Worm (Caenorhabditis elegans) whole organism, early embryonic: ENCODE data around the gene mau-8.

Experiments used
- ama-1 ChIP-seq: fragments of 150-350 bp; optimal IDR thresholded peaks from 2 replicates; lab custom pipeline; 2014
- ceh-36 ChIP-seq: sonication (generic microtip); optimal IDR thresholded peaks from 2 replicates; lab custom pipeline; 2016; ENCODE audit warnings: missing genetic modification characterization, inconsistent platforms, missing compliant biosample characterization
- ets-7 ChIP-seq: sonication (generic microtip); optimal IDR thresholded peaks from 2 replicates; lab custom pipeline; 2016; ENCODE audit warnings: missing genotype, missing genetic modification characterization, missing compliant biosample characterization
- flt-1 ChIP-seq: fragments of 200-800 bp; sonication (Bioruptor generic); IDR thresholded peaks from 2 replicates; pipeline ENCODE4 v1.3.6; 2022; ENCODE audit warnings: missing genetic modification characterization, missing compliant biosample characterization
- hnd-1 ChIP-seq: sonication (generic microtip); optimal IDR thresholded peaks from 2 replicates; lab custom pipeline; 2016; ENCODE audit warnings: missing genetic modification characterization, missing compliant biosample characterization
- scrt-1 ChIP-seq: fragments of 200-800 bp; sonication (Bioruptor generic); IDR thresholded peaks from 2 replicates; pipeline ENCODE4 v1.3.6; 2022; ENCODE audit warnings: missing genetic modification characterization, missing compliant biosample characterization
- tbx-11 ChIP-seq: fragments of 200-800 bp; sonication (Bioruptor generic); IDR thresholded peaks from 2 replicates; pipeline ENCODE4 v1.3.6; 2022; ENCODE audit warnings: missing genetic modification characterization, missing compliant biosample characterization
- tra-4 ChIP-seq: sonication (generic microtip); optimal IDR thresholded peaks from 2 replicates; lab custom pipeline; 2017; ENCODE audit warnings: missing genetic modification characterization, missing compliant biosample characterization

DNA sequence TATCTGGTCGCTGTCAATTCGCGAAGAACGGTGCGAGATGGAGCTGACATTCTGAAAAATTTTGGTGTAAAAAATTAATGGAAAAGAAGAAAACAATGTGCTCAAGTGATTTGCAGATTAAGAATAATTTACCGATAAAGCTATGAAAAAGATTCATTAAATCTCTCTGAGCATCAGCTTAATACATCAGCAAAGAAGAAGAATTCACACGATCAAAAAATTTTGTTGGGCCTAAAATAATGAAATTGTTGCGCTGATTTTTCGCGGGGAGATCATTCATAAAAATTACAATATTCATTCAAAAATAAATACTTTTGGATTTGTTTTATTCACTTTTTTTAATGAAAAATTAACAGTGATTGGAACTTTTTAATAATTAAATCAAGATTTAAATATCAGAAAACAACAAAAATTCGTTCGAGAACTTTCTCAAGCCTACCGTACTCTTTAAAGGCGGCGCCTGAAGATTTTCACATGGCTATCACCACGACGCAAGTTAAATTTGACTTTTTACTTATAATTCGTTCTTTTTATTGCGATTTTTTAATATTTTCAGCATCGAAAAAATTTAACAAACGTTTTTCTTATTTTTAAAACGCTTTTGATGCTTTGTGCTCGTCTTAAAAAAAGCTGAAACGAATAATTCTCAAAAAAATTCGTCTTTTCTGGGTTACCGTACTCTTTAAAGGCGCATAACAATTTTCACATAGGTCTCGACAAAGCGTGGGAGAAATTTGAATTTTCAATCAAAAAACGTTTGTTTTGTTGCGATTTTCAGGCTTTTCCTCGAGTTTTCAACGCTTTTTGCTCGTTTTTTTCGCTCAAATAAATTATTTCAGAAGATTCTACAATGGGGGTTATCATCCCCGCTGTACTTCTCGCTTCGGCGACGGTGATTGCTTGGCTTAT, 22.9 kb downstream of the mau-8 start, which contains the start of the genes memi-2 and cyp-31A5:
- no peak for TF ChIP-seq ets-7
- TF ChIP-seq ama-1 (lab: Kevin White, UChicago), result no peak
- TF ChIP-seq flt-1 (GFP tag; lab: Robert Waterston, UW), result no peak
- TF ChIP-seq scrt-1 (GFP tag; lab: Robert Waterston, UW), result no peak
- TF ChIP-seq hnd-1 (tag; lab: Kevin White, UChicago), result no peak
- no peak for TF ChIP-seq ceh-36 (tag; lab: Kevin White, UChicago)
- TF ChIP-seq tbx-11 (GFP tag; lab: Robert Waterston, UW), result no peak
- TF ChIP-seq tra-4 (tag; lab: Kevin White, UChicago), result no peak
